Worm (Caenorhabditis elegans): ENCODE data around the gene msa-1.

The msa-1 gene

DNA sequence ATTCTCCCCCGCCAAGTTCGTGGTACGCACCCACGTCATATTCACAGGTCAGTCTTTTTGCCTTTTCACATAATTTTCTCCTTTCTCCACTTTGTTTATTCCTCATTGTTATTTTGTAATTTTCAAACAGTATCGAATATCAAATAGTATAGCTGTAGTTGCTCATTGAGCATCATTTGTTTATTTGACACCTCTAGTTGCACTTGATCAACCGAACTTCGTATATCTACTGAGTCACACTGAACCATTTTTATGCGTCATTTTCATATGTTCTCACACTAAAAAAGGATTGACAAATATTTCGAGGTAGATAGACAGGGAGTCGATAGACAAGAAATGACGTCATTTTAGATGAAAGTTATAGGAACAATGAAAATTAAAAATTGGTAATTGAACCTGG is 31.8 kb downstream of the msa-1 start:
- no peak for TF ChIP-seq mdl-1 (tag; optimal IDR thresholded peaks at IDR 0.05)
- no peak for TF ChIP-seq nhr-28 (tag; optimal IDR thresholded peaks at IDR 0.05)
- TF ChIP-seq nfya-1 (tag; optimal IDR thresholded peaks at IDR 0.05; ENCODE audit: insufficient read depth), result no peak
- no peak for TF ChIP-seq lin-15B (tag; optimal IDR thresholded peaks at IDR 0.05)
- TF ChIP-seq pqm-1 (tag; optimal IDR thresholded peaks at IDR 0.05), result no peak
- TF ChIP-seq tbx-2 (tag; optimal IDR thresholded peaks at IDR 0.05), result no peak
- TF ChIP-seq daf-12 (tag; optimal IDR thresholded peaks at IDR 0.05), result no peak
- no peak for TF ChIP-seq eor-1 (tag; optimal IDR thresholded peaks at IDR 0.05)
- TF ChIP-seq ceh-28 (tag; optimal IDR thresholded peaks at IDR 0.05), result no peak
- no peak for TF ChIP-seq unc-62 (GFP tag; optimal IDR thresholded peaks at IDR 0.05)
- no peak for TF ChIP-seq fkh-2 (tag; optimal IDR thresholded peaks at IDR 0.05)
- no peak for TF ChIP-seq fkh-10 (GFP tag; optimal IDR thresholded peaks at IDR 0.05)
- no peak for TF ChIP-seq nhr-77 (tag; optimal IDR thresholded peaks at IDR 0.05)

ce11 chrIV:9121545-9121944 is 33.2 kb downstream of the msa-1 start:
- no peak for TF ChIP-seq nhr-67 (tag; optimal IDR thresholded peaks at IDR 0.05)
- TF ChIP-seq lin-15B (tag; optimal IDR thresholded peaks at IDR 0.05), result peak; percentile 31
- TF ChIP-seq nhr-23 (tag; optimal IDR thresholded peaks at IDR 0.05), result peak; percentile 65
- no peak for TF ChIP-seq fkh-10 (GFP tag; optimal IDR thresholded peaks at IDR 0.05)
- no peak for TF ChIP-seq ceh-9 (tag; optimal IDR thresholded peaks at IDR 0.05)
- TF ChIP-seq snpc-4 (tag; optimal IDR thresholded peaks at IDR 0.05), result no peak
- TF ChIP-seq nhr-12 (tag; optimal IDR thresholded peaks at IDR 0.05), result no peak
- no peak for TF ChIP-seq elt-2 (tag; optimal IDR thresholded peaks at IDR 0.05)
- no peak for TF ChIP-seq nhr-76 (tag; optimal IDR thresholded peaks at IDR 0.05)
- TF ChIP-seq nhr-28 (tag; optimal IDR thresholded peaks at IDR 0.05), result no peak
- TF ChIP-seq fos-1 (tag; optimal IDR thresholded peaks at IDR 0.05), result no peak
- TF ChIP-seq egl-27 (tag; optimal IDR thresholded peaks at IDR 0.05), result no peak
- TF ChIP-seq aly-2 (tag; optimal IDR thresholded peaks at IDR 0.05), result no peak
- TF ChIP-seq elt-3 (tag; optimal IDR thresholded peaks at IDR 0.05), result peak in 1 of 3 experiments; percentile 29
- no peak for TF ChIP-seq lsy-12 (tag; optimal IDR thresholded peaks at IDR 0.05)
- TF ChIP-seq ztf-11 (tag; optimal IDR thresholded peaks at IDR 0.05), result no peak
- TF ChIP-seq egl-5 (tag; optimal IDR thresholded peaks at IDR 0.05), result peak; percentile 9
- no peak for TF ChIP-seq fkh-2 (tag; optimal IDR thresholded peaks at IDR 0.05)
- TF ChIP-seq sea-2 (GFP tag; optimal IDR thresholded peaks at IDR 0.05), result no peak
- no peak for TF ChIP-seq ceh-16 (tag; optimal IDR thresholded peaks at IDR 0.05)
- no peak for TF ChIP-seq nhr-11 (tag; optimal IDR thresholded peaks at IDR 0.05)
- TF ChIP-seq mdl-1 (tag; optimal IDR thresholded peaks at IDR 0.05), result peak; percentile 42
- no peak for TF ChIP-seq skn-1 (tag; optimal IDR thresholded peaks at IDR 0.05)
- peak; percentile 31 for TF ChIP-seq hmg-11 (tag; optimal IDR thresholded peaks at IDR 0.05)
- no peak for TF ChIP-seq pqm-1 (tag; optimal IDR thresholded peaks at IDR 0.05)
- TF ChIP-seq tbx-2 (tag; optimal IDR thresholded peaks at IDR 0.05), result no peak
- peak; percentile 81 for TF ChIP-seq nhr-43 (tag; optimal IDR thresholded peaks at IDR 0.05; ENCODE audit: poor library complexity, severe bottlenecking)
- no peak for TF ChIP-seq unc-62 (GFP tag; optimal IDR thresholded peaks at IDR 0.05)
- no peak for TF ChIP-seq mml-1 (tag; optimal IDR thresholded peaks at IDR 0.05)
- TF ChIP-seq elt-1 (tag; optimal IDR thresholded peaks at IDR 0.05), result no peak
- peak; percentile 36 for TF ChIP-seq jun-1 (tag; optimal IDR thresholded peaks at IDR 0.05)
- TF ChIP-seq ZK546.5 (tag; optimal IDR thresholded peaks at IDR 0.05), result no peak
- TF ChIP-seq ceh-82 (tag; optimal IDR thresholded peaks at IDR 0.05), result no peak
- peak; percentile 63 for TF ChIP-seq nhr-25 (tag; optimal IDR thresholded peaks at IDR 0.05)
- TF ChIP-seq nfya-1 (tag; optimal IDR thresholded peaks at IDR 0.05; ENCODE audit: insufficient read depth), result peak; percentile 46
- TF ChIP-seq nhr-77 (tag; optimal IDR thresholded peaks at IDR 0.05), result no peak
- no peak for TF ChIP-seq eor-1 (tag; optimal IDR thresholded peaks at IDR 0.05)
- TF ChIP-seq ceh-28 (tag; optimal IDR thresholded peaks at IDR 0.05), result no peak
- no peak for TF ChIP-seq R02D3.7 (tag; optimal IDR thresholded peaks at IDR 0.05)
- TF ChIP-seq pha-4 (tag; optimal IDR thresholded peaks at IDR 0.05), result peak; percentile 4
- no peak for TF ChIP-seq ama-1 (optimal IDR thresholded peaks at IDR 0.05)
- no peak for TF ChIP-seq daf-12 (tag; optimal IDR thresholded peaks at IDR 0.05)
- TF ChIP-seq lin-39 (tag; optimal IDR thresholded peaks at IDR 0.05), result no peak
- no peak for TF ChIP-seq unc-39 (tag; optimal IDR thresholded peaks at IDR 0.05)
- no peak for TF ChIP-seq zag-1 (tag; optimal IDR thresholded peaks at IDR 0.05)
- no peak for TF ChIP-seq ztf-4 (tag; optimal IDR thresholded peaks at IDR 0.05)
- no peak for TF ChIP-seq nhr-237 (tag; optimal IDR thresholded peaks at IDR 0.05)
